Fruit fly (Drosophila melanogaster) Kc167 (cell line): ENCODE measurements around the gene CG13458.

Experiments used
- Myc ChIP-seq: fragments of >200 bp; optimal IDR thresholded peaks from 2 replicates; lab custom pipeline; 2017; ENCODE audit warnings: missing external identifiers
- Sin3A ChIP-seq: fragments of >200 bp; optimal IDR thresholded peaks from 2 replicates; lab custom pipeline; 2018; ENCODE audit warnings: missing external identifiers
- h ChIP-seq: fragments of >200 bp; optimal IDR thresholded peaks from 3 replicates; lab custom pipeline; 2018; ENCODE audit warnings: missing external identifiers
- insv ChIP-seq: fragments of >200 bp; optimal IDR thresholded peaks from 3 replicates; lab custom pipeline; 2018; ENCODE audit warnings: missing external identifiers
- psq ChIP-seq: fragments of >200 bp; optimal IDR thresholded peaks from 2 replicates; lab custom pipeline; 2017; ENCODE audit warnings: missing external identifiers
- ttk ChIP-seq: sonication (Bioruptor generic); optimal IDR thresholded peaks from 2 replicates; lab custom pipeline; 2017; ENCODE audit warnings: missing external identifiers

Gene CG13458

DNA sequence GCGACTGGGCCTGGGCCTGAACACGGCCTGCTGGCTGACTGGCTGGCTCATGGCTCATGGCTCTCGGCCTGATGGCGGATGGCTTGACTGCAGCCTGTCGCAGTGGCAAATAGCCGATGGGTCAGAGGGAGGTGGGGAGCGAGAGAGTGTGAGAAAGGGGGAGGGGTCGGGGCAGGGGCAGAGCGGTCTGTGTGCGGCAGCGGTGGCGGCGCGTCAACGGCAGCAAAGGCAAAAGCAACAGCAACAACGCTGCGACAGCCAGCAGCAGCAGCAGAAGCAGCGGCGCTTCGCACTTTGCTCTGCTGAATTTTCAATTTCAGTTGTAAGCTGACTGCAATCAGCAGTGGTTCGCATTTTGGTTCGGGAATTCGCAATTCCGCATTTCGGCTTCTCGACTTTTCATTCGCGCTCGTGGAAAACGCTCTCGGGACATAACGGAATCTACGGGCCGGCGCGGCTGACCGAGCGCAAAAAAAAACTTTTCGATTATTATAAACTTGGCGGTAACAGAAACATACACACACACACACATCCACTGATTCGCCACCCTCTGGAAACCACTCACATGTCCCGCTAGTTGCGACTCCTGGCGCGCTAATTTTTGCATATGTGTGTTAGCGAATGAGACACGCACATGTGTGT, 7.7 kb upstream of the CG13458 start, which contains the start of gene CG45071:
TSS of gene CG45071 (plus strand) at position 317 of the 642 bp plus-strand sequence.
- no peak for TF ChIP-seq ttk (lab: Kevin White, UChicago)
- no peak for TF ChIP-seq h (lab: Kevin White, UChicago)
- no peak for TF ChIP-seq Sin3A
- no peak for TF ChIP-seq insv (lab: Kevin White, UChicago)
- no peak for TF ChIP-seq psq (lab: Kevin White, UChicago)
- no peak for TF ChIP-seq Myc

DNA sequence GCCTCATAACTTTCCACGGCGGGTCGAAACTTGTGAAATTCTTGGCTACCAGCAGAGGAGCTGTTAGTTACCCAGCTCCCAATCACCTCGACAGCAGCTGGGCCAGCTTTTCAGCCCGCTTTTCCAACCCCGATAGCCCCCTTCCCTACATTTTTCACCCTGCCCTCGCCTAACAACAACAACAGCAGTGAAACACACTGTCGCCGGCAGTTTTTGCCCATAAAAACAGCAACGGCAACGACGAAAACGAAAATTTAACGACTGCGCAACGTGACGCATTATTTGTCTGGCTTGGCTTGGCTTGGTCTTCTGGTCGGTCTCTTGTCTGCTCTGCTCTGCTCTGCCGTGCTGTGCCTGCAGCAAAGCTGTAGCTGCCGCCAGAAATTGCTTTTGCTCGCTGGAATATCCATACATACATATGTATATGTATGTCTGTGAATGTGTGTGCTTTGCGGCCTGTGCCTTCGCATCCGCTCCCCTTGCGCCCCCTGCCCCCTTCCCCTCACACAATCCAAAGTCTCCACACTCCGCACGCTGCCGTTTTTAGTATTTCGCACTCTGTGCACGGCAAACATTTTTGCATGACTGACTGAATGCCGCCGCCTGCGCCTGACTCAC, 6.1 kb upstream of the CG13458 start:
- TF ChIP-seq insv (lab: Kevin White, UChicago) (no peak), Myc (no peak), ttk (lab: Kevin White, UChicago) (no peak), Sin3A (no peak)

DNA sequence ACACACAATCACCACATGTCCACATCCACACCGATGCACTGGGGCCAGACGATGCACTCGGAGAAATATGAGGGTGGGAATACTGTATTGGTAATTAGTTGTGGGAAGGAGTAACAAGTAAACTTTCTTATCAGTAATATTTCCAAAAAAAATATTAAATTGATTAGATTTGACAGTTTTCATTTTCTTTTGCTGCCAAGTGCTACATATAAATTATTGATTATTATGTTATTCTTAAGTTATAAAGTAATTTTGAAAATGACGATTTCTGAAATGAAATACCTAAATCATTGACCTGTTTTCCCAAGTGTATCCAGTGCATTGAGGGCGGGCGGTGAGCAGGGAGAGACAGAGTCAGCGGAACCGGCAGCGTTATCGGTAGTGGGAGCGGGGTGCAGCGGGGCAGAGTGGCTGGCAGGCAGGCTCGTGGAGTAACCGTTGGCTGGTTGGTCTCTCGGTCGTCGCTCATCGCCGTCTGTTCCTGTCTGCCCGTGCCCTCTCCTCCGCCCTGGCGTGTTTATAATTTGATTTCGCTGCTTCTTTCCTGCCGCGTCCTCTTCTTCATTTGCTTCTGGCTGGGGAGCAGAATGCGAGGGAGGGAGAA, 5.5 kb upstream of the CG13458 start:
- no peak for TF ChIP-seq Sin3A
- no peak for TF ChIP-seq insv (lab: Kevin White, UChicago)
- TF ChIP-seq ttk (lab: Kevin White, UChicago), result no peak

DNA sequence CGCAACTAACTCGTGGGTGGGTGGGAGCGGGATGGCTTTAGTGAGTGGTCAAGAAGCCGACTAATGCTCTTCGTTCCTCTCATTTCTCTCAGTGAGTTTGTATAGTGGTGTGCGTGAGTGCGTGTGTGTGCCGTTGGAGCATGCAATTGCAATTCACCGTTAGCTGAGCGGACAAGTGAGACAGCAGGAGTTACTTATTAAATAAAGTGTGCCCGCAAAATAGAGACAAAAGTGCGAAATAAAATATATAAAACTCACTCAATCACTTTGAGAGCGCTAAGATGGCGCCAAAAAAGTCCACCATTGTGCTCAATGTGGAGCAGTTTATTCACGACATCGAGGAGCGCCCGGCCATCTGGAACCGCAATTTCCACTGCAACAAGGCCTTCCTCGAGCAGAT, 4.8 kb upstream of the CG13458 start:
- TF ChIP-seq insv (lab: Kevin White, UChicago) (no peak), Myc (no peak), Sin3A (no peak), ttk (lab: Kevin White, UChicago) (no peak), h (lab: Kevin White, UChicago) (no peak), psq (lab: Kevin White, UChicago) (no peak)

DNA sequence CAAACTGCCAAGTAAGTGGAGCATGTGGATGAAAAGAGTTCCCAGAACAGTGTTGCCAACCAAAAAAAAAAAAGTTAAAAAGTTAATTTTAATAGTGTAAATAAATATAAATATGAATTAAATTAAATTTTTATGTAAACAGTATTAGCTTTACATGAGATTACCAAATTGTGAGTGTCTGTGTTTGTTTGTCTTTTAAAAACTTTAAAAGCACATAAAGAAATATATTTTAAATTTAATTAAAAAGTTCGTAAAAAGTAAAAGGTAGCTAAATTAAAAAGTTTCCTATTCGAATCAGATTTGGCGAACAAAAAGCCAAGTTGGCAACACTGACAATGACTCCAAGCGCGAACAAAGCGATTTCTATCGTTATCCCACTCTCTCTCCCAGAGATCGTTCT, 4.4 kb upstream of the CG13458 start:
- TF ChIP-seq Myc, result no peak
- no peak for TF ChIP-seq Sin3A
- TF ChIP-seq ttk (lab: Kevin White, UChicago), result no peak
- no peak for TF ChIP-seq h (lab: Kevin White, UChicago)
- no peak for TF ChIP-seq psq (lab: Kevin White, UChicago)
- no peak for TF ChIP-seq insv (lab: Kevin White, UChicago)

DNA sequence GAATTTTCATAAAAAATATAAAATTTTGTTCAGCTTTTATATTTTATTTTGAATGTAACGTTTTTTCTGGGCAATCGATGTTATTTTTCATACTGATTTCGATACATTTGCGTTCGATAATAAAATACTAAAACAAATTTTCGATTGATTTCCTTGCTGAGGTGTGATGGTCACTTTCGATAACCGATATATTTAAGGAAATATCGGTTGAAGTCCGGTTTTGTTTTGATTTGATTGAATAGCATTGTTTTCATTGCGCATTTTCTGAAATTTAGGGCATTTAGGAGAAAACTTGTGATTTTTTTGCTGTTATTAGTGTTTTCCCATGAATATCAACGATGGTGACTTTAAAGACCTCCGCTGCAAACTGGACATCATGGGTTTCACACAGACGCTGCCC, 3.2 kb downstream of the CG13458 start, which contains the start of gene Cep135:
TSS of gene Cep135 (plus strand) at position 202 of the 400 bp plus-strand sequence.
- TF ChIP-seq insv (lab: Kevin White, UChicago) (no peak), ttk (lab: Kevin White, UChicago) (no peak), Sin3A (no peak), Myc (no peak), psq (lab: Kevin White, UChicago) (no peak), h (lab: Kevin White, UChicago) (no peak)

DNA sequence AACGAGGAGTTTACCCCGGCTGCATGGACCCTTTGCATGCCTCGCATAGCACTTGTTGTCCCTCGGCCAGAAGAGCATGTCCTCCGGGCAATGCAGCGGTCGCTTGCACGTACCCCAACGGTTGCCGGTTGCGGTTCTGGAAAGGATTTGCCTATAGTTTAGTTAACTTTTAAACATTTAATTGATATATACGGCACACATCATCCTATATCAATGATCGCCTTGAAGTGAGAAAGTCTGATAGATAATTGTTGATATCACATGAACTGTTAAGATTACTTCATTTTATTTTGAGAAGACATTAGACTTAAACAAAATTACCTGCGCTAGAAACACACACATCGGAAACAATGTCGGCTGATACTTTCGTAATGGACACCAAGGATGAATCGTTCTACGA, 7.9 kb downstream of the CG13458 start, which contains the start of gene CG32847:
TSS of gene CG32847 (plus strand) at position 301 of the 400 bp plus-strand sequence.
- TF ChIP-seq Sin3A (no peak), Myc (no peak), insv (lab: Kevin White, UChicago) (no peak)

DNA sequence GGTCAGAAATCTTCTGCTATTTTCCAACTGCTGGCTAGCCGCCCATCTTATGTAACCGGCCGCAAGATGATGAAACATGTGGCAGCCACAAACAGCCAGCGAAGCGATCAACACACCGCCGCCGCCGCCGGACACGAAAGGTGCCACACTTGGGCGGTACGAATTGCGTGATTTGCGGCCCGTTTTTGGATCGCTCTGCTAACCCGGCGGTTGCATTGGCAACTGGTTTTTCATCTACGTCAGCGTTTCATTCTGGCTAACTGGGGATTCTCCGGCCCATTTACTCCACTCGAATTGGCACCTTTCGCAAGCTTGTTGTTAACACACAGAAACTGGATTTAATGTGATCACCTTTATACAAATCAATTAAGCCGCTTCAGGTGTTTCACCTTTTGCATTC, 10.4 kb downstream of the CG13458 start:
- TF ChIP-seq Myc, result no peak
- no peak for TF ChIP-seq psq (lab: Kevin White, UChicago)
- TF ChIP-seq h (lab: Kevin White, UChicago), result no peak
- no peak for TF ChIP-seq Sin3A
- no peak for TF ChIP-seq ttk (lab: Kevin White, UChicago)
- no peak for TF ChIP-seq insv (lab: Kevin White, UChicago)

DNA sequence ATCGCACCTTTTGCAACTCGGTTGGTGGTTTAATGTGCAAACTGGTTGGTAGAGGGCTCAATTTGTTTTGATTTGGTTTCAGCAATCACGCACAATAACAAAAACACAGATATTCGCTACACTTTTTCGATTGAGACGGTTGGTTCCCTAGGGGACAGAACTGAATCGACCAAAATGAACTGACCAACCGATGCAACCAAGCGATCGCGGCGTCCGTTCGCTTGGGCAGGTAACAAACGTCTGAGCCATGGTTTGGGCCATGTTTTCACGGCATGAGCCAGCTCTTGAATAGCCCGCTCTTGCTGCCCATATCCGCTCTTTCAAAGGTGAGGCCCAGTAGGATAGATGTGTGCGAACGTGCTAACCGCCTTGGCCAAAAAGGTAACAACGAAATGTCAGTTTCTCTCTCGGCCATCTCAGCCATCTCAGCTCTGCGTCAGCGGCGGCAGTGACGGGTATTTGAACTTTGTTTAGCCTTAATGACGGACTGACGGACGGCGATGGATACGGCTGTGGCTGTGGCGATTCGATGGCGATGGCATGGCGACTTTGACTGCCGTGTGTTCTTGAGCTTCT, 11.8 kb downstream of the CG13458 start, which contains the start of gene CG16959:
TSS of gene CG16959 (minus strand) at position 245 of the 576 bp plus-strand sequence.
- TF ChIP-seq Myc (no peak), h (lab: Kevin White, UChicago) (no peak), ttk (lab: Kevin White, UChicago) (no peak), Sin3A (no peak), insv (lab: Kevin White, UChicago) (no peak), psq (lab: Kevin White, UChicago) (no peak)

DNA sequence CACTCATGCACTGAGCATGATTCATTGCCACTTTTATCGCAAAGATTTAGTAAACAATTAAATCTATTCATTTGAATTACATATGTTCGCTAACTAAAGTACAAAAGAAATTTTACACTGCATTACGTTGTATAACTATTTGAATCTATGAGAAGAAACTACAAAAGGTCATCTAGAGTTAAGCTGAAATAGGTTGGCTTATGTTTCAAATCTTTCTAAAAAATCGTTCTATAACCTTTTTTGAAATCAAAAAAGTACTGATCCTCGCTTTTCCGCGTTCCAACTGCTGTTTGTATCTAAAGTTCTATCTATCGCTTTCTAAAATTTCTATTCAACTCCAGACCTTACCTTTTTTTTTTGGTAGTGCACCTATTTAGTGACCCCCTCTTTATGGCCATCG, 12.4 kb downstream of the CG13458 start:
- no peak for TF ChIP-seq Sin3A
- TF ChIP-seq Myc, result no peak
- no peak for TF ChIP-seq ttk (lab: Kevin White, UChicago)
- no peak for TF ChIP-seq psq (lab: Kevin White, UChicago)
- TF ChIP-seq insv (lab: Kevin White, UChicago), result no peak
- no peak for TF ChIP-seq h (lab: Kevin White, UChicago)

DNA sequence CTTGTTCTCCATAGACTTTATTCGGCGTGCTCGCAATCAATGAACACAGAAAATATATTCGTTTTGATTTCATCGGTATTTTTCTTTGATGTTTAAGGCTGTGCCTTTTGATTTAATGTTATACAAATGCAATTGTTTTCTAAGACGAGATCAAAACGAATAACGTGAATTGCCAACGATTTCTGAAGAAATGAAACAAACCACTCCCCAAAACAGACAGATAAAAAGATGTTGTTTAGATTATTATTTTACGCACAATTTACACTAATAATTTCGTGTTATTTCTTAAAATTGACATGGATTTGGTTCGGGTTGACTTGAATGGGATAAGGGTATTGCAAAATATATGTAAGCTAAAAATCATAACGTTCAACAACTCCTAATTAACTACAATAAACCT, 17.9 kb downstream of the CG13458 start, which contains the start of gene CG13457:
TSS of gene CG13457 (minus strand) at position 101 of the 400 bp plus-strand sequence.
- TF ChIP-seq psq (lab: Kevin White, UChicago), result no peak
- TF ChIP-seq h (lab: Kevin White, UChicago), result no peak
